Fruit fly (Drosophila melanogaster) whole organism, embryonic: ENCODE measurements around the gene Atg14.

Experiments
- Antp ChIP-seq: fragments of 200-800 bp; sonication (Bioruptor generic); optimal IDR thresholded peaks from 3 replicates; lab custom pipeline; 2016; ENCODE audit warnings: missing biosample characterization, missing genetic modification characterization
- B-H2 ChIP-seq: fragments of 200-800 bp; sonication (Bioruptor generic); optimal IDR thresholded peaks from 2 replicates; lab custom pipeline; 2018; ENCODE audit warnings: missing biosample characterization, mild to moderate bottlenecking, missing genetic modification characterization
- CG10321 ChIP-seq: fragments of 200-800 bp; sonication (Bioruptor generic); IDR thresholded peaks from 2 replicates; pipeline ENCODE4 v1.3.6; 2022; ENCODE audit warnings: missing biosample characterization, missing genetic modification characterization
- CG13775 ChIP-seq: fragments of 200-800 bp; sonication (Bioruptor generic); optimal IDR thresholded peaks from 3 replicates; lab custom pipeline; 2017; ENCODE audit warnings: missing biosample characterization, mild to moderate bottlenecking, missing genetic modification characterization
- CG14014 ChIP-seq: fragments of 200-800 bp; sonication (Bioruptor generic); IDR thresholded peaks from 2 replicates; pipeline ENCODE4 v1.3.6; 2022; ENCODE audit warnings: missing biosample characterization, missing genetic modification characterization
- CG14667 ChIP-seq: fragments of 200-800 bp; sonication (Bioruptor generic); IDR thresholded peaks from 2 replicates; pipeline ENCODE4 v1.3.6; 2022; ENCODE audit warnings: missing biosample characterization, missing genetic modification characterization
- CG1529 ChIP-seq: fragments of 200-800 bp; sonication (Bioruptor generic); optimal IDR thresholded peaks from 3 replicates; lab custom pipeline; 2018; ENCODE audit warnings: missing biosample characterization, missing genetic modification characterization
- CG15514 ChIP-seq: fragments of 200-800 bp; sonication (Bioruptor generic); optimal IDR thresholded peaks from 3 replicates; lab custom pipeline; 2017; ENCODE audit warnings: missing biosample characterization, missing genetic modification characterization, mild to moderate bottlenecking, moderate library complexity, missing genetic modification reagents
- CG16813 ChIP-seq: fragments of 200-800 bp; sonication (Bioruptor generic); IDR thresholded peaks from 3 replicates; pipeline ENCODE4 v1.3.6; 2022; ENCODE audit warnings: missing biosample characterization, missing genetic modification characterization; ENCODE audit not compliant: partially characterized antibody
- CG16863 ChIP-seq: fragments of 200-800 bp; sonication (Bioruptor generic); optimal IDR thresholded peaks from 3 replicates; lab custom pipeline; 2016; ENCODE audit warnings: missing biosample characterization, missing genetic modification characterization
- CG18599 ChIP-seq: fragments of 200-800 bp; sonication (Bioruptor generic); optimal IDR thresholded peaks from 3 replicates; lab custom pipeline; 2017; ENCODE audit warnings: missing biosample characterization, missing genetic modification characterization, mild to moderate bottlenecking, moderate library complexity, missing genetic modification reagents
- CG2120 ChIP-seq: fragments of 200-800 bp; sonication (Bioruptor generic); optimal IDR thresholded peaks from 3 replicates; lab custom pipeline; 2016; ENCODE audit warnings: missing biosample characterization, missing genetic modification characterization
- CG2129 ChIP-seq: fragments of 200-800 bp; sonication (Bioruptor generic); IDR thresholded peaks from 2 replicates; pipeline ENCODE4 v1.3.6; 2022; ENCODE audit warnings: missing biosample characterization, missing genetic modification characterization; ENCODE audit not compliant: partially characterized antibody
- CG2678 ChIP-seq: fragments of 200-800 bp; sonication (Bioruptor generic); optimal IDR thresholded peaks from 3 replicates; lab custom pipeline; 2019; ENCODE audit warnings: missing biosample characterization, mild to moderate bottlenecking, missing genetic modification characterization, moderate library complexity
- CG2712 ChIP-seq: fragments of 200-800 bp; optimal IDR thresholded peaks from 3 replicates; lab custom pipeline; 2019; ENCODE audit warnings: missing biosample characterization, mild to moderate bottlenecking, missing genetic modification characterization, moderate library complexity
- CG4820 ChIP-seq: fragments of 200-800 bp; sonication (Bioruptor generic); optimal IDR thresholded peaks from 3 replicates; lab custom pipeline; 2016; ENCODE audit warnings: missing biosample characterization, missing genetic modification characterization
- CG7556 ChIP-seq: fragments of 200-800 bp; sonication (Bioruptor generic); optimal IDR thresholded peaks from 2 replicates; lab custom pipeline; 2017; ENCODE audit warnings: missing biosample characterization, mild to moderate bottlenecking, missing genetic modification characterization
- CG7963 ChIP-seq: fragments of 200-800 bp; sonication (Bioruptor generic); IDR thresholded peaks from 3 replicates; pipeline ENCODE4 v1.3.6; 2022; ENCODE audit warnings: missing biosample characterization, missing genetic modification characterization; ENCODE audit not compliant: partially characterized antibody
- CG8359 ChIP-seq: fragments of 200-800 bp; sonication (Bioruptor generic); optimal IDR thresholded peaks from 2 replicates; lab custom pipeline; 2017; ENCODE audit warnings: missing biosample characterization, mild to moderate bottlenecking, missing genetic modification characterization, borderline replicate concordance
- Camta ChIP-seq: fragments of 200-800 bp; sonication (Bioruptor generic); optimal IDR thresholded peaks from 2 replicates; lab custom pipeline; 2016; ENCODE audit warnings: missing biosample characterization, missing genetic modification characterization
- E2f2 ChIP-seq: fragments of 200-800 bp; sonication (Bioruptor generic); IDR thresholded peaks from 2 replicates; pipeline ENCODE4 v1.3.6; 2022; ENCODE audit warnings: missing biosample characterization, missing genetic modification characterization
- Elba2 ChIP-seq: fragments of 200-800 bp; sonication (Bioruptor generic); optimal IDR thresholded peaks from 3 replicates; lab custom pipeline; 2016; ENCODE audit warnings: missing biosample characterization, missing genetic modification characterization
- Ets97D ChIP-seq: fragments of 200-800 bp; sonication (Bioruptor generic); optimal IDR thresholded peaks from 3 replicates; lab custom pipeline; 2016; ENCODE audit warnings: missing biosample characterization, missing genetic modification characterization
- HLH54F ChIP-seq: fragments of 200-800 bp; sonication (Bioruptor generic); optimal IDR thresholded peaks from 3 replicates; lab custom pipeline; 2016; ENCODE audit warnings: missing biosample characterization, missing genetic modification characterization
- HmgZ ChIP-seq: fragments of 200-800 bp; sonication (Bioruptor generic); optimal IDR thresholded peaks from 2 replicates; lab custom pipeline; 2018; ENCODE audit warnings: missing biosample characterization, mild to moderate bottlenecking, missing genetic modification characterization
- Hr3 ChIP-seq: fragments of 200-800 bp; sonication (Bioruptor generic); optimal IDR thresholded peaks from 3 replicates; lab custom pipeline; 2016; ENCODE audit warnings: missing biosample characterization, missing genetic modification characterization
- Med ChIP-seq: fragments of 200-800 bp; sonication (Bioruptor generic); peaks from one replicate; lab custom pipeline; 2016; ENCODE audit warnings: missing biosample characterization, missing genetic modification characterization, mild to moderate bottlenecking, inconsistent platforms, moderate library complexity
- NfI ChIP-seq: fragments of 200-800 bp; sonication (Bioruptor generic); optimal IDR thresholded peaks from 3 replicates; lab custom pipeline; 2018; ENCODE audit warnings: missing biosample characterization, mild to moderate bottlenecking, missing genetic modification characterization, moderate library complexity
- Rfx ChIP-seq: fragments of 200-800 bp; sonication (Bioruptor generic); IDR thresholded peaks from 2 replicates; pipeline ENCODE4 v1.3.6; 2022; ENCODE audit warnings: missing biosample characterization, missing genetic modification characterization
- Side ChIP-seq: fragments of 200-800 bp; sonication (Bioruptor generic); optimal IDR thresholded peaks from 2 replicates; lab custom pipeline; 2016; ENCODE audit warnings: missing biosample characterization, missing genetic modification characterization
- Sry-β ChIP-seq: fragments of 200-800 bp; sonication (Bioruptor generic); optimal IDR thresholded peaks from 2 replicates; lab custom pipeline; 2018; ENCODE audit warnings: missing biosample characterization, mild to moderate bottlenecking, missing genetic modification characterization, moderate library complexity
- ara ChIP-seq: fragments of 200-800 bp; sonication (Bioruptor generic); IDR thresholded peaks from 2 replicates; pipeline ENCODE4 v1.3.6; 2022; ENCODE audit warnings: missing biosample characterization, missing genetic modification characterization
- bowl ChIP-seq: fragments of 200-800 bp; sonication (Bioruptor generic); IDR thresholded peaks from 2 replicates; pipeline ENCODE4 v1.3.6; 2022; ENCODE audit warnings: missing biosample characterization, missing genetic modification characterization
- chif ChIP-seq, 2 experiments: fragments of 200-800 bp; sonication (Bioruptor generic); optimal IDR thresholded peaks; 3 replicates each; lab custom pipeline; 2016; ENCODE audit warnings: missing biosample characterization in 2 of 2, missing genetic modification characterization in 2 of 2
- crp ChIP-seq, 2 experiments: fragments of 200-800 bp; sonication (Bioruptor generic); optimal IDR thresholded peaks; 2 replicates in 1 of 2; 3 replicates in 1 of 2; lab custom pipeline; 2017; ENCODE audit warnings: missing biosample characterization in 2 of 2, missing genetic modification characterization in 2 of 2, mild to moderate bottlenecking in 1 of 2, moderate library complexity in 1 of 2
- dm ChIP-seq: fragments of 200-800 bp; sonication (Bioruptor generic); optimal IDR thresholded peaks from 3 replicates; lab custom pipeline; 2016; ENCODE audit warnings: missing biosample characterization, missing genetic modification characterization
- fd3F ChIP-seq: fragments of 200-800 bp; sonication (Bioruptor generic); optimal IDR thresholded peaks from 2 replicates; lab custom pipeline; 2018; ENCODE audit warnings: missing biosample characterization, mild to moderate bottlenecking, missing genetic modification characterization, moderate library complexity
- fd64A ChIP-seq: fragments of 200-800 bp; sonication (Bioruptor generic); optimal IDR thresholded peaks from 3 replicates; lab custom pipeline; 2018; ENCODE audit warnings: missing biosample characterization, mild to moderate bottlenecking, missing genetic modification characterization
- ind ChIP-seq: fragments of 200-800 bp; sonication (Bioruptor generic); optimal IDR thresholded peaks from 3 replicates; lab custom pipeline; 2016; ENCODE audit warnings: missing biosample characterization, missing genetic modification characterization
- inv ChIP-seq: fragments of 200-800 bp; sonication (Bioruptor generic); IDR thresholded peaks from 2 replicates; pipeline ENCODE4 v1.3.6; 2022; ENCODE audit warnings: missing biosample characterization, missing genetic modification characterization; ENCODE audit not compliant: partially characterized antibody
- knrl ChIP-seq: fragments of 200-800 bp; sonication (Bioruptor generic); IDR thresholded peaks from 3 replicates; pipeline ENCODE4 v1.3.6; 2022; ENCODE audit warnings: missing biosample characterization, missing genetic modification characterization; ENCODE audit not compliant: partially characterized antibody
- lilli ChIP-seq: fragments of 200-800 bp; sonication (Bioruptor generic); optimal IDR thresholded peaks from 3 replicates; lab custom pipeline; 2016; ENCODE audit warnings: missing biosample characterization, missing genetic modification characterization
- pb ChIP-seq: fragments of 200-800 bp; sonication (Bioruptor generic); optimal IDR thresholded peaks from 3 replicates; lab custom pipeline; 2016; ENCODE audit warnings: missing biosample characterization, missing genetic modification characterization
- prd ChIP-seq, 3 experiments: fragments of >200 bp in 2 of 3; fragments of 200-800 bp in 1 of 3; sonication (Bioruptor generic) in 1 of 3; optimal IDR thresholded peaks in 2 of 3; IDR thresholded peaks in 1 of 3; 2 replicates in 2 of 3; 3 replicates in 1 of 3; pipeline versions ENCODE4 v1.3.6 to Lab custom; 2017 to 2022; ENCODE audit warnings: missing biosample characterization in 1 of 3, missing genetic modification characterization in 1 of 3
- row ChIP-seq: fragments of 200-800 bp; sonication (Bioruptor generic); IDR thresholded peaks from 3 replicates; pipeline ENCODE4 v1.3.6; 2022; ENCODE audit warnings: missing biosample characterization, missing genetic modification characterization
- slbo ChIP-seq: fragments of 200-800 bp; sonication (Bioruptor generic); IDR thresholded peaks from 2 replicates; pipeline ENCODE4 v1.3.6; 2022; ENCODE audit warnings: missing biosample characterization, missing genetic modification characterization
- slp2 ChIP-seq: fragments of 200-800 bp; sonication (Bioruptor generic); optimal IDR thresholded peaks from 2 replicates; lab custom pipeline; 2016; ENCODE audit warnings: missing biosample characterization, missing genetic modification characterization
- wek ChIP-seq: fragments of 200-800 bp; sonication (Bioruptor generic); optimal IDR thresholded peaks from 3 replicates; lab custom pipeline; 2018; ENCODE audit warnings: missing biosample characterization, mild to moderate bottlenecking, missing genetic modification characterization, moderate library complexity
- zfh2 ChIP-seq: fragments of 200-800 bp; sonication (Bioruptor generic); optimal IDR thresholded peaks from 2 replicates; lab custom pipeline; 2016; ENCODE audit warnings: missing biosample characterization, missing genetic modification characterization

Gene Atg14

dm6 chr3R:29153197-29153644 is 37.0 kb downstream of the Atg14 start, which contains the start of the genes Slbp and Rpn2 (continued):
- TF ChIP-seq CG18599 (GFP tag; lab: Kevin White, UChicago): peak; percentile 52
- no peak for TF ChIP-seq Antp
- TF ChIP-seq CG14667 (GFP tag; lab: Robert Waterston, UW): no peak
- TF ChIP-seq crp (GFP tag; optimal IDR thresholded peaks at IDR 0.05; lab: Kevin White, UChicago): peak in 1 of 2 experiments; percentile 35
- TF ChIP-seq knrl (GFP tag; lab: Robert Waterston, UW): peak; percentile 94
- TF ChIP-seq HmgZ (tag; lab: Kevin White, UChicago): peak; percentile 88
- peak; percentile 63 for TF ChIP-seq Rfx (GFP tag; lab: Robert Waterston, UW)
- TF ChIP-seq Med (GFP tag; lab: Kevin White, UChicago): peak; percentile 93
- peak; percentile 58; the same call in 2 of the 3 replicates for TF ChIP-seq row (GFP tag; lab: Robert Waterston, UW)
- TF ChIP-seq slp2 (GFP tag; lab: Kevin White, UChicago): peak; percentile 16
- TF ChIP-seq ara: no peak
- TF ChIP-seq HLH54F (GFP tag; lab: Kevin White, UChicago): peak; percentile 53
- no peak for TF ChIP-seq fd64A (GFP tag; lab: Kevin White, UChicago)
- peak; percentile 10 for TF ChIP-seq CG4820 (GFP tag; lab: Kevin White, UChicago)
- peak; percentile 60 for TF ChIP-seq dm (GFP tag; lab: Kevin White, UChicago)
- 0 out of 2 replicates have a peak, but pooled peaks have one; percentile 25 for TF ChIP-seq CG14014 (GFP tag; lab: Robert Waterston, UW)
- TF ChIP-seq slbo (GFP tag; lab: Robert Waterston, UW): peak; percentile 47
- peak; percentile 20 to 36 for TF ChIP-seq chif (GFP tag; optimal IDR thresholded peaks at IDR 0.05; lab: Kevin White, UChicago)
- TF ChIP-seq Sry-β (GFP tag; lab: Kevin White, UChicago): peak; percentile 24
- TF ChIP-seq NfI (GFP tag; lab: Kevin White, UChicago): peak; percentile 55
- TF ChIP-seq bowl: no peak
- peak; percentile 55 for TF ChIP-seq CG15514 (GFP tag; lab: Kevin White, UChicago)
- no peak for TF ChIP-seq pb
- TF ChIP-seq CG2712 (tag; lab: Kevin White, UChicago): peak; percentile 55
- no peak for TF ChIP-seq wek (GFP tag; lab: Kevin White, UChicago)
- peak; percentile 66 for TF ChIP-seq zfh2 (GFP tag; lab: Kevin White, UChicago)
- peak; percentile 19 for TF ChIP-seq ind (GFP tag; lab: Kevin White, UChicago)
- peak; percentile 3 for TF ChIP-seq Camta (GFP tag; lab: Kevin White, UChicago)
- TF ChIP-seq CG2120: peak; percentile 75
- peak; percentile 70 for TF ChIP-seq lilli (GFP tag; lab: Kevin White, UChicago)
- TF ChIP-seq CG8359 (GFP tag; lab: Kevin White, UChicago): peak; percentile 66
- TF ChIP-seq B-H2 (GFP tag; lab: Kevin White, UChicago): peak; percentile 62
- TF ChIP-seq Ets97D (GFP tag; lab: Kevin White, UChicago): peak; percentile 87
- TF ChIP-seq Elba2 (GFP tag; lab: Kevin White, UChicago): peak; percentile 40
- no peak for TF ChIP-seq prd (optimal IDR thresholded peaks at IDR 0.05; lab: Kevin White, UChicago)
- 0 out of 3 replicates have a peak, but pooled peaks have one; percentile 15 for TF ChIP-seq prd (GFP tag; IDR thresholded peaks at IDR 0.05; lab: Robert Waterston, UW)
- peak; percentile 60 for TF ChIP-seq Side (GFP tag; lab: Kevin White, UChicago)
- peak; percentile 87 for TF ChIP-seq inv (GFP tag; lab: Robert Waterston, UW)
- TF ChIP-seq CG10321: no peak
- TF ChIP-seq CG16813 (GFP tag; lab: Robert Waterston, UW): peak; percentile 90
- peak; percentile 33 for TF ChIP-seq CG16863
- TF ChIP-seq CG2678: peak; percentile 34
- TF ChIP-seq CG7963 (GFP tag; lab: Robert Waterston, UW): peak; percentile 80
- TF ChIP-seq E2f2 (GFP tag; lab: Robert Waterston, UW): peak; percentile 81
- TF ChIP-seq CG13775 (GFP tag; lab: Kevin White, UChicago): peak; percentile 26
- TF ChIP-seq Hr3: peak; percentile 42
- TF ChIP-seq fd3F (GFP tag; lab: Kevin White, UChicago): no peak
- peak; percentile 93 for TF ChIP-seq CG2129 (GFP tag; lab: Robert Waterston, UW)
- no peak for TF ChIP-seq CG1529
- TF ChIP-seq CG7556 (GFP tag; lab: Kevin White, UChicago): peak; percentile 7
